Worm (Caenorhabditis elegans) whole organism, L3 larva: Measurements from ENCODE around the gene spe-44.

Source experiments
- R02D3.7 ChIP-seq: fragments of 150-350 bp; optimal IDR thresholded peaks from 2 replicates; lab custom pipeline; 2014; ENCODE audit warnings: missing biosample characterization, missing genetic modification characterization
- aly-2 ChIP-seq: fragments of 150-350 bp; optimal IDR thresholded peaks from 2 replicates; lab custom pipeline; 2014; ENCODE audit warnings: missing biosample characterization, missing genetic modification characterization
- ama-1 ChIP-seq: fragments of 150-350 bp; optimal IDR thresholded peaks from 2 replicates; lab custom pipeline; 2018
- ceh-16 ChIP-seq: sonication (generic microtip); optimal IDR thresholded peaks from 2 replicates; lab custom pipeline; 2017; ENCODE audit warnings: missing biosample characterization, missing genetic modification characterization
- ceh-28 ChIP-seq: fragments of 150-350 bp; optimal IDR thresholded peaks from 2 replicates; lab custom pipeline; 2014; ENCODE audit warnings: missing biosample characterization, missing genetic modification reagents, missing genetic modification characterization
- ceh-82 ChIP-seq: fragments of 150-350 bp; optimal IDR thresholded peaks from 2 replicates; lab custom pipeline; 2014; ENCODE audit warnings: missing biosample characterization, missing genetic modification characterization
- egl-27 ChIP-seq: sonication (generic microtip); optimal IDR thresholded peaks from 4 replicates; lab custom pipeline; 2017; ENCODE audit warnings: missing biosample characterization, missing genetic modification reagents, missing genetic modification characterization
- egl-5 ChIP-seq: fragments of 150-350 bp; optimal IDR thresholded peaks from 2 replicates; lab custom pipeline; 2017; ENCODE audit warnings: missing biosample characterization, missing genetic modification reagents, missing genetic modification characterization, inconsistent platforms
- elt-2 ChIP-seq: sonication (generic microtip); optimal IDR thresholded peaks from 2 replicates; lab custom pipeline; 2016; ENCODE audit warnings: missing genetic modification reagents, mild to moderate bottlenecking, missing genetic modification characterization, missing compliant biosample characterization
- elt-3 ChIP-seq, 3 experiments: fragments of 150-350 bp in 1 of 3; sonication (generic microtip) in 2 of 3; optimal IDR thresholded peaks; 2 replicates in 2 of 3; 4 replicates in 1 of 3; lab custom pipeline; 2014 to 2017; ENCODE audit warnings: missing biosample characterization in 3 of 3, missing genetic modification characterization in 3 of 3
- eor-1 ChIP-seq, 2 experiments: fragments of 150-350 bp; optimal IDR thresholded peaks; 2 replicates each; lab custom pipeline; 2014 to 2018; ENCODE audit warnings: missing biosample characterization in 2 of 2, missing genetic modification characterization in 2 of 2
- fkh-10 ChIP-seq: sonication (generic microtip); optimal IDR thresholded peaks from 2 replicates; lab custom pipeline; 2017; ENCODE audit warnings: missing biosample characterization, missing genetic modification reagents, missing genetic modification characterization
- hmg-11 ChIP-seq: sonication (generic microtip); optimal IDR thresholded peaks from 2 replicates; lab custom pipeline; 2016; ENCODE audit warnings: missing genetic modification characterization, missing compliant biosample characterization
- jun-1 ChIP-seq: fragments of 150-350 bp; optimal IDR thresholded peaks from 2 replicates; lab custom pipeline; 2014; ENCODE audit warnings: missing biosample characterization, missing genetic modification reagents, missing genetic modification characterization
- lin-15B ChIP-seq: fragments of 150-350 bp; optimal IDR thresholded peaks from 2 replicates; lab custom pipeline; 2014; ENCODE audit warnings: missing biosample characterization, missing genetic modification characterization
- lin-39 ChIP-seq: fragments of 150-350 bp; optimal IDR thresholded peaks from 2 replicates; lab custom pipeline; 2018; ENCODE audit warnings: missing biosample characterization, missing genetic modification reagents, missing genetic modification characterization
- mdl-1 ChIP-seq: fragments of 150-350 bp; optimal IDR thresholded peaks from 2 replicates; lab custom pipeline; 2014; ENCODE audit warnings: missing biosample characterization, missing genetic modification characterization
- mml-1 ChIP-seq: fragments of 150-350 bp; sonication (generic microtip); optimal IDR thresholded peaks from 3 replicates; lab custom pipeline; 2014; ENCODE audit warnings: missing biosample characterization, missing genetic modification characterization
- nfya-1 ChIP-seq: sonication (generic microtip); optimal IDR thresholded peaks from 2 replicates; lab custom pipeline; 2017; ENCODE audit warnings: missing genetic modification characterization, mild to moderate bottlenecking, missing compliant biosample characterization, antibody characterized with exemption, moderate library complexity; ENCODE audit not compliant: insufficient read depth
- nhr-11 ChIP-seq: fragments of 150-350 bp; optimal IDR thresholded peaks from 2 replicates; lab custom pipeline; 2014; ENCODE audit warnings: missing biosample characterization, missing genetic modification characterization
- nhr-12 ChIP-seq: fragments of 150-350 bp; optimal IDR thresholded peaks from 2 replicates; lab custom pipeline; 2014; ENCODE audit warnings: missing biosample characterization, missing genetic modification characterization
- nhr-23 ChIP-seq: fragments of 150-350 bp; optimal IDR thresholded peaks from 2 replicates; lab custom pipeline; 2014; ENCODE audit warnings: missing biosample characterization, missing genetic modification reagents, missing genetic modification characterization
- nhr-25 ChIP-seq: sonication (generic microtip); optimal IDR thresholded peaks from 2 replicates; lab custom pipeline; 2017; ENCODE audit warnings: missing biosample characterization, missing genetic modification characterization
- nhr-43 ChIP-seq: sonication (generic microtip); optimal IDR thresholded peaks from 2 replicates; lab custom pipeline; 2016; ENCODE audit warnings: mild to moderate bottlenecking, missing genetic modification characterization, missing compliant biosample characterization; ENCODE audit not compliant: poor library complexity, severe bottlenecking
- nhr-67 ChIP-seq: fragments of 150-350 bp; optimal IDR thresholded peaks from 2 replicates; lab custom pipeline; 2014; ENCODE audit warnings: missing biosample characterization, missing genetic modification characterization
- nhr-77 ChIP-seq: fragments of 150-350 bp; optimal IDR thresholded peaks from 2 replicates; lab custom pipeline; 2014; ENCODE audit warnings: missing biosample characterization, missing genetic modification characterization
- pha-4 ChIP-seq: fragments of 150-350 bp; optimal IDR thresholded peaks from 2 replicates; lab custom pipeline; 2014; ENCODE audit warnings: missing biosample characterization, missing genetic modification reagents, missing genetic modification characterization
- pqm-1 ChIP-seq: fragments of 150-350 bp; optimal IDR thresholded peaks from 2 replicates; lab custom pipeline; 2017; ENCODE audit warnings: missing biosample characterization, missing genetic modification characterization, inconsistent platforms
- skn-1 ChIP-seq: fragments of 150-350 bp; optimal IDR thresholded peaks from 2 replicates; lab custom pipeline; 2014; ENCODE audit warnings: missing biosample characterization, missing genetic modification characterization
- snpc-4 ChIP-seq: fragments of 150-350 bp; optimal IDR thresholded peaks from 2 replicates; lab custom pipeline; 2014; ENCODE audit warnings: missing biosample characterization, missing genetic modification characterization
- tbx-2 ChIP-seq: sonication (generic microtip); optimal IDR thresholded peaks from 2 replicates; lab custom pipeline; 2016; ENCODE audit warnings: mild to moderate bottlenecking, missing genetic modification characterization, missing compliant biosample characterization
- ztf-4 ChIP-seq: fragments of 150-350 bp; optimal IDR thresholded peaks from 2 replicates; lab custom pipeline; 2014; ENCODE audit warnings: missing biosample characterization, missing genetic modification characterization

spe-44 gene

ce11 chrIV:12416629-12417404 lies 37.2 kb downstream of the spe-44 start:
- TF ChIP-seq elt-2 (tag; lab: Kevin White, UChicago) (peak; percentile 26), hmg-11 (tag; lab: Kevin White, UChicago) (peak; percentile 35), lin-15B (tag; lab: Kevin White, UChicago) (no peak), nhr-12 (tag; lab: Kevin White, UChicago) (no peak)

- no peak for TF ChIP-seq mml-1 (tag; lab: Kevin White, UChicago)
- TF ChIP-seq fkh-10 (GFP tag; lab: Kevin White, UChicago): peak; percentile 71
- TF ChIP-seq, all 47 proteins: peak for 1
These were observed 39.4 kb downstream of the spe-44 start for ce11 chrIV:12414601-12415000.

- TF ChIP-seq nhr-67 (tag; lab: Kevin White, UChicago): no peak
- no peak for TF ChIP-seq elt-3 (tag; optimal IDR thresholded peaks at IDR 0.05; lab: Kevin White, UChicago)
- TF ChIP-seq ztf-4 (tag; lab: Kevin White, UChicago): no peak
- TF ChIP-seq, all 47 proteins: peak for 0
These were observed 43.8 kb downstream of the spe-44 start, which contains the start of gene acl-13 for ce11 chrIV:12410167-12410566. Gene acl-13, plus strand, starts transcription at chrIV:12410467.

- TF ChIP-seq eor-1 (tag; optimal IDR thresholded peaks at IDR 0.05; lab: Kevin White, UChicago) (no peak), elt-2 (tag; lab: Kevin White, UChicago) (no peak)
These were observed 45.4 kb downstream of the spe-44 start, which contains the start of gene dsb-1 for ce11 chrIV:12408625-12409024. Gene dsb-1, plus strand, starts transcription at chrIV:12408925.

- no peak for TF ChIP-seq egl-27 (tag; lab: Kevin White, UChicago)
- TF ChIP-seq ceh-82: peak; percentile 6
- TF ChIP-seq pqm-1: peak; percentile 63
- peak; percentile 66 for TF ChIP-seq snpc-4 (tag; lab: Kevin White, UChicago)
- no peak for TF ChIP-seq tbx-2 (tag; lab: Kevin White, UChicago)
- peak; percentile 97 for TF ChIP-seq lin-15B (tag; lab: Kevin White, UChicago)
- TF ChIP-seq nhr-67 (tag; lab: Kevin White, UChicago): no peak
- peak; percentile 55 for TF ChIP-seq R02D3.7
- peak; percentile 37 for TF ChIP-seq skn-1
- TF ChIP-seq ceh-16 (tag; lab: Kevin White, UChicago): no peak
- peak; percentile 98 for TF ChIP-seq lin-39 (tag; lab: Kevin White, UChicago)
- TF ChIP-seq ceh-28 (tag; lab: Kevin White, UChicago): peak; percentile 46
- TF ChIP-seq fkh-10 (GFP tag; lab: Kevin White, UChicago): peak; percentile 81
- peak; percentile 64 for TF ChIP-seq nhr-43 (tag; lab: Kevin White, UChicago)
- peak; percentile 48 for TF ChIP-seq elt-2 (tag; lab: Kevin White, UChicago)
- no peak for TF ChIP-seq pha-4 (tag; lab: Kevin White, UChicago)
- peak; percentile 91 for TF ChIP-seq egl-5 (tag; lab: Kevin White, UChicago)
- TF ChIP-seq nhr-11: peak; percentile 9
- TF ChIP-seq hmg-11 (tag; lab: Kevin White, UChicago): peak; percentile 57
- peak; percentile 30 for TF ChIP-seq jun-1
- peak; percentile 92 for TF ChIP-seq nfya-1 (tag; lab: Kevin White, UChicago)
- TF ChIP-seq nhr-77 (tag; lab: Kevin White, UChicago): no peak
- peak; percentile 89 for TF ChIP-seq nhr-25 (tag; lab: Kevin White, UChicago)
- peak; percentile 85 for TF ChIP-seq nhr-23 (tag; lab: Kevin White, UChicago)
- TF ChIP-seq ama-1 (lab: Kevin White, UChicago): peak; percentile 3
- no peak for TF ChIP-seq aly-2
- TF ChIP-seq, all 47 proteins: peak for 19
These were observed 49.9 kb downstream of the spe-44 start, which contains the start of gene gex-3 for ce11 chrIV:12404137-12404536. Gene gex-3, plus strand, starts transcription at chrIV:12404431.

ce11 chrIV:12403440-12403839 lies 50.6 kb downstream of the spe-44 start:
- TF ChIP-seq lin-15B (tag; lab: Kevin White, UChicago) (no peak), mdl-1 (tag; lab: Kevin White, UChicago) (no peak), elt-3 (tag; optimal IDR thresholded peaks at IDR 0.05; lab: Kevin White, UChicago) (peak in 1 of 3 experiments; percentile 1), egl-27 (tag; lab: Kevin White, UChicago) (no peak), nhr-43 (tag; lab: Kevin White, UChicago) (peak; percentile 68), nhr-25 (tag; lab: Kevin White, UChicago) (peak; percentile 68), ceh-82 (no peak), nhr-23 (tag; lab: Kevin White, UChicago) (peak; percentile 91)
